Fruit fly (Drosophila melanogaster) S2 (cell line): ENCODE results near the gene CG32037.

Experiments
- CG8478 ChIP-seq: fragments of >200 bp; optimal IDR thresholded peaks from 2 replicates; lab custom pipeline; 2018
- CTCF ChIP-seq, 2 experiments: fragments of >200 bp; optimal IDR thresholded peaks; 2 replicates each; lab custom pipeline; 2018

DNA sequence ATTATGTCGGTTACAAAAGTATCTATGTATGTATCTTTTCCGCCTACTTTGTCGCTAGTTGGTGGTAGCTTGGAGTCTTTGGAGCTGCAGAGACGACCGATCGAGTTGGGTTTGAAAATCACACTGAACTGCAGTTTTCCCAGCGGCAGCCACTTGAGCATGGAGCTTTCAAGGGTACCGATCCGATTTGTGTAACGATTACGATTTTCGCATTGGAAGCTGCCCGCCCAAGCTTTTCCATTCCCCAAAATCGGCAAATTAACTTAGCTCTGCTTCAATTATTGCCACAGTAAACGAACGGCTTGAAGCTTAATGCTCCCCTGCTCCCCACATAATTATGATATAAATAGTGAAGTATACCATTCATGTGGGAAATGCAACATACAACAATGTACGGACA is 2.9 kb downstream of the CG32037 start, which contains the start of gene CG32036:
- TF ChIP-seq CTCF (optimal IDR thresholded peaks at IDR 0.05; lab: Kevin White, UChicago) (no peak), CG8478 (lab: Kevin White, UChicago) (no peak)
